Fruit fly (Drosophila melanogaster) whole organism, pupa: Measurements from ENCODE around the gene CG31548.

ENCODE experiments used
- CG13204 ChIP-seq: fragments of 200-800 bp; sonication (Bioruptor generic); optimal IDR thresholded peaks from 2 replicates; lab custom pipeline; 2018; ENCODE audit warnings: missing biosample characterization, mild to moderate bottlenecking, missing genetic modification characterization, moderate library complexity
- CG15710 ChIP-seq: fragments of 200-800 bp; sonication (Bioruptor generic); optimal IDR thresholded peaks from 2 replicates; lab custom pipeline; 2018; ENCODE audit warnings: missing biosample characterization, mild to moderate bottlenecking, missing genetic modification characterization, moderate library complexity
- CG34367 ChIP-seq: fragments of 200-800 bp; sonication (Bioruptor generic); optimal IDR thresholded peaks from 2 replicates; lab custom pipeline; 2018; ENCODE audit warnings: missing biosample characterization, mild to moderate bottlenecking, missing genetic modification characterization
- CG4496 ChIP-seq: fragments of 200-800 bp; sonication (Bioruptor generic); IDR thresholded peaks from 3 replicates; pipeline ENCODE4 v1.3.6; 2022; ENCODE audit warnings: missing biosample characterization, missing genetic modification characterization
- CG8301 ChIP-seq: fragments of 200-800 bp; sonication (Bioruptor generic); optimal IDR thresholded peaks from 2 replicates; lab custom pipeline; 2018; ENCODE audit warnings: missing biosample characterization, mild to moderate bottlenecking, missing genetic modification characterization
- CG9948 ChIP-seq: fragments of 200-800 bp; sonication (Bioruptor generic); optimal IDR thresholded peaks from 2 replicates; lab custom pipeline; 2018; ENCODE audit warnings: missing biosample characterization, mild to moderate bottlenecking, missing genetic modification characterization, moderate library complexity
- D1 ChIP-seq: fragments of 200-800 bp; sonication (Bioruptor generic); optimal IDR thresholded peaks from 2 replicates; lab custom pipeline; 2018; ENCODE audit warnings: missing biosample characterization, mild to moderate bottlenecking, missing genetic modification characterization, moderate library complexity
- EcR ChIP-seq: fragments of 200-800 bp; sonication (Bioruptor generic); optimal IDR thresholded peaks from 3 replicates; lab custom pipeline; 2019; ENCODE audit warnings: missing biosample characterization, missing genetic modification characterization, mild to moderate bottlenecking, moderate library complexity, missing genetic modification reagents
- gl ChIP-seq: fragments of 200-800 bp; sonication (Bioruptor generic); optimal IDR thresholded peaks from 2 replicates; lab custom pipeline; 2018; ENCODE audit warnings: missing biosample characterization, mild to moderate bottlenecking, missing genetic modification characterization
- rn ChIP-seq: fragments of 200-800 bp; sonication (Bioruptor generic); IDR thresholded peaks from 2 replicates; pipeline ENCODE4 v1.3.6; 2022; ENCODE audit warnings: missing biosample characterization, missing genetic modification characterization

DNA sequence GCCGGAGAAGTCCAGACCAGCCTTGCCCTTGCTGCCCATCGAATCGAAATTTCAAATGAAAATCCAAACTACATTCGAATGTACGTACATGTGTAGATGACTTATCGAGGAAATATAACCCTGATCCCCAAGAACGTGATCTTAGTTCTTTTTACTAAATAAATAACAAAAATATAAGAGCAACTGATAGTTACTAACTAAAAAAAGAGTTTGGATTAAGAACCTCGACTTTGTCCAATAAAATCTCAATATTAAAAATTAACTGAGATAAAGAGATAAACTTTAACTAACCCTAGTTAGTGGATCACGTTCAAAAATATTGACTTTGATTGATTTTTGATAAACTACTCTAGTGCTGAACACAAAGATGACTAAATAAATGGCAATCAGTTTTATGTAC, 1.1 kb downstream of the CG31548 start, which contains the start of gene CG31546:
- TF ChIP-seq CG8301 (no peak), CG9948 (no peak), CG15710 (tag; lab: Kevin White, UChicago) (no peak), CG13204 (no peak), rn (GFP tag; lab: Robert Waterston, UW) (no peak), EcR (GFP tag; lab: Kevin White, UChicago) (no peak), D1 (no peak), CG34367 (tag; lab: Kevin White, UChicago) (no peak), gl (tag; lab: Kevin White, UChicago) (no peak), CG4496 (GFP tag; lab: Robert Waterston, UW) (no peak)
